Worm (Caenorhabditis elegans) whole organism, midembryonic: Measurements from ENCODE around the gene srb-19.
"Not testable (repeated sequence)": the region's sequence is repeated elsewhere in the genome, so short reads cannot be mapped to it uniquely, and the experiment has no call there.

ENCODE experiments used
- T22C8.4 ChIP-seq: fragments of 200-800 bp; sonication (Bioruptor generic); IDR thresholded peaks from 2 replicates; pipeline ENCODE4 v1.3.6; 2022; ENCODE audit warnings: missing genetic modification characterization, missing compliant biosample characterization
- cog-1 ChIP-seq: sonication (generic microtip); optimal IDR thresholded peaks from 2 replicates; lab custom pipeline; 2016; ENCODE audit warnings: missing genetic modification characterization, missing compliant biosample characterization
- flt-1 ChIP-seq: fragments of 200-800 bp; sonication (Bioruptor generic); IDR thresholded peaks from 2 replicates; pipeline ENCODE4 v1.3.6; 2022; ENCODE audit warnings: missing genetic modification characterization, missing compliant biosample characterization
- klf-2 ChIP-seq: fragments of 200-800 bp; sonication (Bioruptor generic); conservative IDR thresholded peaks from 2 replicates; pipeline ENCODE4 v1.3.6; 2022; ENCODE audit warnings: missing genetic modification reagents, missing genetic modification characterization, missing compliant biosample characterization
- med-1 ChIP-seq: sonication (generic microtip); optimal IDR thresholded peaks from 2 replicates; lab custom pipeline; 2017; ENCODE audit warnings: missing genetic modification characterization, mild to moderate bottlenecking, missing compliant biosample characterization, antibody characterized with exemption, missing genetic modification reagents; ENCODE audit not compliant: insufficient read depth
- ref-1 ChIP-seq: fragments of 200-800 bp; sonication (Bioruptor generic); conservative IDR thresholded peaks from 2 replicates; pipeline ENCODE4 v1.3.6; 2022; ENCODE audit warnings: missing genetic modification reagents, missing genetic modification characterization, missing compliant biosample characterization
- tab-1 ChIP-seq: fragments of 200-800 bp; sonication (Bioruptor generic); IDR thresholded peaks from 2 replicates; pipeline ENCODE4 v1.3.6; 2022; ENCODE audit warnings: missing genetic modification characterization, missing compliant biosample characterization
- ztf-23 ChIP-seq: fragments of 200-800 bp; sonication (Bioruptor generic); IDR thresholded peaks from 2 replicates; pipeline ENCODE4 v1.3.6; 2022; ENCODE audit warnings: missing genetic modification reagents, missing genetic modification characterization, missing compliant biosample characterization
- ztf-29 ChIP-seq: fragments of 200-800 bp; sonication (Bioruptor generic); IDR thresholded peaks from 2 replicates; pipeline ENCODE4 v1.3.6; 2022; ENCODE audit warnings: missing genetic modification reagents, missing genetic modification characterization, missing compliant biosample characterization

Gene srb-19

ce11 chrV:7522279-7522678, 2.3 kb upstream of the srb-19 start, which contains the start of gene C54F6.15:
Gene C54F6.15, minus strand, starts transcription at chrV:7522379.
- TF ChIP-seq T22C8.4 (no peak), flt-1 (GFP tag; lab: Robert Waterston, UW) (no peak), tab-1 (GFP tag; lab: Robert Waterston, UW) (no peak), ztf-29 (no peak), cog-1 (tag; lab: Kevin White, UChicago) (no peak), med-1 (GFP tag; lab: Kevin White, UChicago) (no peak), klf-2 (no peak), ztf-23 (no peak), ref-1 (no peak)

ce11 chrV:7521304-7521703, 1.3 kb upstream of the srb-19 start:
- TF ChIP-seq cog-1 (tag; lab: Kevin White, UChicago) (no peak), klf-2 (no peak), ztf-23 (no peak), flt-1 (GFP tag; lab: Robert Waterston, UW) (no peak), T22C8.4 (no peak), med-1 (GFP tag; lab: Kevin White, UChicago) (no peak)

ce11 chrV:7514939-7515338, 5.0 kb downstream of the srb-19 start, which contains the start of gene srb-18:
Gene srb-18, plus strand, starts transcription at chrV:7515239.
- TF ChIP-seq ztf-23 (no peak), klf-2 (no peak), med-1 (GFP tag; lab: Kevin White, UChicago) (no peak), flt-1 (GFP tag; lab: Robert Waterston, UW) (no peak), cog-1 (tag; lab: Kevin White, UChicago) (no peak), ztf-29 (no peak), T22C8.4 (no peak), ref-1 (no peak), tab-1 (GFP tag; lab: Robert Waterston, UW) (no peak)

- not testable (repeated sequence) for TF ChIP-seq ztf-29, ztf-23, ref-1
These were observed 8.5 kb downstream of the srb-19 start, which contains the start of gene nhr-171 for ce11 chrV:7511465-7511864. Gene nhr-171, plus strand, starts transcription at chrV:7511765.

- no peak for TF ChIP-seq T22C8.4
- TF ChIP-seq flt-1 (GFP tag; lab: Robert Waterston, UW): no peak
- TF ChIP-seq tab-1 (GFP tag; lab: Robert Waterston, UW): no peak
- no peak for TF ChIP-seq cog-1 (tag; lab: Kevin White, UChicago)
- TF ChIP-seq ztf-23: no peak
- no peak for TF ChIP-seq ztf-29
- TF ChIP-seq ref-1: no peak
- no peak for TF ChIP-seq med-1 (GFP tag; lab: Kevin White, UChicago)
- TF ChIP-seq klf-2: no peak
These were observed 11.4 kb downstream of the srb-19 start, which contains the start of the genes str-31 and nhr-172 for ce11 chrV:7508566-7509044. Gene str-31, minus strand, starts transcription at chrV:7508666. Gene nhr-172, plus strand, starts transcription at chrV:7508994.

DNA sequence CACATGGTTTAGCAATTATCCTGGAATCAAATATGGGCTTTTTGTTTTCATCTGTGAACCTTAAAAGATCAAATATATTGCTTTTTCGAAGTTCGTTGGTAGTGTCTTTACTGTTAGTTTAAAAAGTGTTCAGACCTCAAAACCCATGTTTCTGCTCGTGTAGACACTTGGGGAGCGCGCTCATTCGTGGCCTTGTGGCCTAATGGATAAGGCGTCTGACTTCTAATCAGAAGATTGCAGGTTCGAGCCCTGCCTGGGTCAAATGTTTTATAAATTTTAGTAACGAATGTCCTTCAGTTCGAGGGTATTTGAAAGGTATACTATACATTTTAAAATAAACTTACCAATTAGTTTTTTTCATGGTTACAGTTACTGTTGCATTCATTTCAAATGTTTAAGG, 13.8 kb downstream of the srb-19 start:
- TF ChIP-seq ref-1 (no peak), ztf-23 (no peak), med-1 (GFP tag; lab: Kevin White, UChicago) (no peak), flt-1 (GFP tag; lab: Robert Waterston, UW) (no peak), tab-1 (GFP tag; lab: Robert Waterston, UW) (no peak), ztf-29 (no peak)

DNA sequence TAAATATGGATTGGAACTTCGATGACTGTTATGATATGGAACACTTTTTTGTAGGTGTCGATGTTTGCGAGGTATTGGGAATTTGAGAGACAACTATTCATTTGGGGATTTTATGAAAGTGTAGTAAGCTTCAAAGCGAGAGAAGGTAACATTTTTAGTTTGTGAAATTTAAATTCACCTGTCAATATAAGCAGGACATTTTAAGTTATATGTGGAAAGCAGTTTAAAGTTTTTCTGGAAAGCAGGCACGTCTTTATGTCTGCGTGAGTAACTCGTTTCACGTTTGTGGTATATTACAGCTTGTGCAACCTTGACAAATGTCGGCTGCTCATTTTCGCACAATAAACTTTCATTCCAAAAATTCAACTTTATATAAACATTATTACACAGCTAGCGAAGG, 15.7 kb downstream of the srb-19 start, which contains the start of gene srh-229:
Gene srh-229, minus strand, starts transcription at position 101 of the 400 bp plus-strand sequence.
- no peak for TF ChIP-seq ztf-23

DNA sequence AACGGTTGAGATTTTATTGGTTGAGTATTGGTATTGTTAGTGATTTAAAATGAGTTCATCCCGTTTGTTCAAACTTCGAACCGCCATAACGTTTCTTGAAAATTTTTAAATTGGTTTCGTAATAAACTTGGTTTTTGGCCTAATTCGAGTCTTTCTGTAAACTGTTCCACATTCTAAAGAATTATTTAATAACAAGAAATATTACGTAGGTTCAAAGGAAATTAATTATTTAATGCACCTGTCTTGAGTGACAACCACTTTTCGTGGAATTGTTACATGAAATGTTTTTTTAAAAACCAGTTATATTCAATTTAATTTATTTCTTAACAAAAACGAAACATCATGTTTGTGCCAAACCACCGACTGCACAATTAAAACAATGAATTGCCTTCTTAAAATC, 18.8 kb downstream of the srb-19 start:
- TF ChIP-seq ztf-23 (no peak), flt-1 (GFP tag; lab: Robert Waterston, UW) (no peak), tab-1 (GFP tag; lab: Robert Waterston, UW) (no peak), ref-1 (no peak), cog-1 (tag; lab: Kevin White, UChicago) (no peak), ztf-29 (no peak), T22C8.4 (no peak), klf-2 (no peak), med-1 (GFP tag; lab: Kevin White, UChicago) (no peak)

- TF ChIP-seq flt-1 (GFP tag; lab: Robert Waterston, UW) (no peak), klf-2 (no peak), tab-1 (GFP tag; lab: Robert Waterston, UW) (no peak), ztf-29 (no peak), cog-1 (tag; lab: Kevin White, UChicago) (no peak), T22C8.4 (no peak), ztf-23 (no peak), ref-1 (no peak), med-1 (GFP tag; lab: Kevin White, UChicago) (no peak)
These were observed 22.5 kb downstream of the srb-19 start, which contains the start of gene srh-79 for ce11 chrV:7497440-7497839. Gene srh-79, plus strand, starts transcription at chrV:7497740.

DNA sequence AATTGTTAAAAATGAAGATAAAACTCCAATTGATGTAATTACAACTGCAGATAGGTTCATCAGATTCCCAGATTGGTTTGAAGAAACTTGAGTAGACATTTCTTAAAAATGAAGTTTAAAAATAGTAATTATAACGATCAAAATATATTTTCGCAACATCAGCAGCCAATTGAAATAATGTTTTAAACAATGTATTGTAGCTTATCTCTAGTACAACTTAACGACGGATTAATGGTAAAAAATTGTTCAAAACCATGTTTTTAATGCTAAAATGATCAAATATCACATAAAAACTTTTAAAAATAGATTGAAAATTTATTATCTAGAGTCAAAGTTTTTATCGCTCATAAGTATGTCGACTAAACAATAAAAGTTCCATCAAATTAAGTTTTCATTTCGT, 24.8 kb downstream of the srb-19 start, which contains the start of gene srbc-11:
Gene srbc-11, minus strand, starts transcription at position 101 of the 400 bp plus-strand sequence.
- TF ChIP-seq med-1 (GFP tag; lab: Kevin White, UChicago) (no peak), ztf-29 (no peak), ztf-23 (no peak), cog-1 (tag; lab: Kevin White, UChicago) (no peak), tab-1 (GFP tag; lab: Robert Waterston, UW) (no peak), ref-1 (no peak), klf-2 (no peak), flt-1 (GFP tag; lab: Robert Waterston, UW) (no peak), T22C8.4 (no peak)

DNA sequence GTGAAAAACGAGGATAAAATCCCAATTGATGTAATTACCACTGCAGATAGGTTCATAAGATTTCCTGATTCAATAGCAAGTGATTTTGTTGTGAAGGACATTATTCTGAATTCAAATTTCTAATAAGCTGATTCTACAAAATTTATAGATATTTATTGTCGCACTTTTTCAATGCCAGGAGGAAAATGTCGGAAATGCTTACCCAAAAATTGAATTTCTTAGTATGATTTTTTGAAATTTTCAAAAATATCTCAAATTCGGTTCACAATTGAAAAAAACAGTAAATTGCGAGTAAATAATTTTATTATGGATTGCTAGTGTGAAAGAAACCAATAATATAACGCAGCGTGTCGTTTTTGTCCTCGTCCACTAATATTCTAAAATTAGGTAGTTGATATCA, 27.1 kb downstream of the srb-19 start, which contains the start of gene srbc-10:
Gene srbc-10, minus strand, starts transcription at position 101 of the 400 bp plus-strand sequence.
- TF ChIP-seq cog-1 (tag; lab: Kevin White, UChicago): no peak
- no peak for TF ChIP-seq med-1 (GFP tag; lab: Kevin White, UChicago)
- no peak for TF ChIP-seq ref-1
- no peak for TF ChIP-seq klf-2
- no peak for TF ChIP-seq flt-1 (GFP tag; lab: Robert Waterston, UW)
- no peak for TF ChIP-seq ztf-29
- no peak for TF ChIP-seq tab-1 (GFP tag; lab: Robert Waterston, UW)
- TF ChIP-seq T22C8.4: no peak
